Fruit fly (Drosophila melanogaster) whole organism, prepupa: ENCODE measurements around the gene CG4619.

Experiments
- CG3032 ChIP-seq: fragments of 200-800 bp; optimal IDR thresholded peaks from 2 replicates; lab custom pipeline; 2019; ENCODE audit warnings: missing biosample characterization, mild to moderate bottlenecking, missing genetic modification characterization, moderate library complexity
- CG32006 ChIP-seq: fragments of 200-800 bp; sonication (Bioruptor generic); optimal IDR thresholded peaks from 3 replicates; lab custom pipeline; 2017; ENCODE audit warnings: missing biosample characterization, mild to moderate bottlenecking, missing genetic modification characterization
- CG6792 ChIP-seq: fragments of 200-800 bp; sonication (Bioruptor generic); optimal IDR thresholded peaks from 3 replicates; lab custom pipeline; 2016; ENCODE audit warnings: missing biosample characterization, missing genetic modification characterization
- Eip75B ChIP-seq: fragments of 200-800 bp; sonication (Bioruptor generic); optimal IDR thresholded peaks from 3 replicates; lab custom pipeline; 2016; ENCODE audit warnings: missing biosample characterization, missing genetic modification characterization
- fd85E ChIP-seq: fragments of 200-800 bp; sonication (Bioruptor generic); optimal IDR thresholded peaks from 3 replicates; lab custom pipeline; 2016; ENCODE audit warnings: missing biosample characterization, missing genetic modification characterization

dm6 chr2L:9893183-9893582 is 45.5 kb upstream of the CG4619 start, which contains the start of gene mtDNA-helicase:
- TF ChIP-seq CG6792 = no peak
- TF ChIP-seq fd85E (GFP tag; lab: Kevin White, UChicago) = no peak
- TF ChIP-seq CG32006 (GFP tag; lab: Kevin White, UChicago) = no peak
- TF ChIP-seq CG3032 (tag; lab: Kevin White, UChicago) = no peak
- TF ChIP-seq Eip75B (GFP tag; lab: Kevin White, UChicago) = no peak
